Worm (Caenorhabditis elegans) whole organism, young adult: ENCODE measurements around the gene C07H4.1.

Experiments used
- B0019.2 ChIP-seq: fragments of 200-800 bp; sonication (Bioruptor generic); conservative IDR thresholded peaks from 2 replicates; pipeline ENCODE4 v1.3.6; 2022; ENCODE audit warnings: missing genetic modification reagents, missing genetic modification characterization, missing compliant biosample characterization
- F10E7.11 ChIP-seq: sonication (generic microtip); optimal IDR thresholded peaks from 2 replicates; lab custom pipeline; 2017; ENCODE audit warnings: mild to moderate bottlenecking, missing genetic modification characterization, moderate library complexity, missing compliant biosample characterization
- F23B12.7 ChIP-seq: sonication (generic microtip); optimal IDR thresholded peaks from 2 replicates; lab custom pipeline; 2017; ENCODE audit warnings: missing genetic modification characterization, mild to moderate bottlenecking, missing compliant biosample characterization, antibody characterized with exemption, moderate library complexity; ENCODE audit not compliant: insufficient read depth
- F33H1.4 ChIP-seq: fragments of 200-800 bp; sonication (Bioruptor generic); IDR thresholded peaks from 2 replicates; pipeline ENCODE4 v1.3.6; 2022; ENCODE audit warnings: missing genetic modification reagents, missing genetic modification characterization, missing compliant biosample characterization
- F57C9.4 ChIP-seq: sonication (generic microtip); optimal IDR thresholded peaks from 2 replicates; lab custom pipeline; 2017; ENCODE audit warnings: mild to moderate bottlenecking, missing genetic modification characterization, missing compliant biosample characterization
- ama-1 ChIP-seq, 3 experiments: fragments of 150-350 bp in 1 of 3; sonication (generic microtip) in 2 of 3; optimal IDR thresholded peaks; 2 replicates each; lab custom pipeline; 2014 to 2018; ENCODE audit warnings: missing biosample characterization in 2 of 3, missing genetic modification characterization in 2 of 3, missing genetic modification reagents in 2 of 3
- aptf-2 ChIP-seq: fragments of 200-800 bp; sonication (Bioruptor generic); conservative IDR thresholded peaks from 2 replicates; pipeline ENCODE4 v1.3.6; 2022; ENCODE audit warnings: missing genetic modification reagents, missing genetic modification characterization, missing compliant biosample characterization
- attf-5 ChIP-seq: fragments of 200-800 bp; sonication (Bioruptor generic); optimal IDR thresholded peaks from 2 replicates; lab custom pipeline; 2018; ENCODE audit warnings: mild to moderate bottlenecking, missing genetic modification characterization, missing compliant biosample characterization
- attf-6 ChIP-seq: fragments of 200-800 bp; sonication (Bioruptor generic); IDR thresholded peaks from 2 replicates; pipeline ENCODE4 v1.3.6; 2022; ENCODE audit warnings: missing genetic modification reagents, missing genetic modification characterization, missing compliant biosample characterization
- ceh-40 ChIP-seq: fragments of 200-800 bp; sonication (Bioruptor generic); IDR thresholded peaks from 2 replicates; pipeline ENCODE4 v1.3.6; 2022; ENCODE audit warnings: missing genetic modification characterization, missing compliant biosample characterization
- nhr-80 ChIP-seq: sonication (generic microtip); optimal IDR thresholded peaks from 2 replicates; lab custom pipeline; 2016; ENCODE audit warnings: missing genetic modification characterization, missing compliant biosample characterization
- pha-4 ChIP-seq: fragments of 150-350 bp; sonication (generic microtip); optimal IDR thresholded peaks from 2 replicates; lab custom pipeline; 2014; ENCODE audit warnings: missing biosample characterization, missing genetic modification reagents, missing genetic modification characterization
- sea-2 ChIP-seq: fragments of 200-800 bp; sonication (Bioruptor generic); IDR thresholded peaks from 2 replicates; pipeline ENCODE4 v1.3.6; 2022; ENCODE audit warnings: missing genetic modification characterization, missing compliant biosample characterization
- zim-3 ChIP-seq: sonication (generic microtip); optimal IDR thresholded peaks from 2 replicates; lab custom pipeline; 2017; ENCODE audit warnings: mild to moderate bottlenecking, missing genetic modification characterization, moderate library complexity, missing compliant biosample characterization

- TF ChIP-seq attf-6 (GFP tag; lab: Robert Waterston, UW) (no peak), B0019.2 (GFP tag; lab: Robert Waterston, UW) (no peak), F23B12.7 (tag; lab: Kevin White, UChicago) (no peak), F10E7.11 (no peak), pha-4 (tag; lab: Kevin White, UChicago) (no peak), F57C9.4 (no peak), F33H1.4 (no peak), aptf-2 (GFP tag; lab: Robert Waterston, UW) (no peak), attf-5 (GFP tag; lab: Kevin White, UChicago) (no peak), sea-2 (GFP tag; lab: Robert Waterston, UW) (no peak), nhr-80 (no peak), ama-1 (optimal IDR thresholded peaks at IDR 0.05; lab: Kevin White, UChicago) (no peak), ama-1 (GFP tag; optimal IDR thresholded peaks at IDR 0.05; lab: Kevin White, UChicago) (no peak), zim-3 (tag; lab: Kevin White, UChicago) (no peak), ceh-40 (GFP tag; lab: Robert Waterston, UW) (no peak)
These were observed 22.2 kb upstream of the C07H4.1 start for ce11 chrII:9115644-9116043.
